Worm (Caenorhabditis elegans) whole organism, L1 larva: Measurements from ENCODE around the gene gpa-6.

Experiments used
- F16B12.6 ChIP-seq: fragments of 150-350 bp; optimal IDR thresholded peaks from 2 replicates; lab custom pipeline; 2014; ENCODE audit warnings: missing biosample characterization, missing genetic modification characterization
- egl-27 ChIP-seq, 2 experiments: fragments of 150-350 bp in 1 of 2; sonication (generic microtip); optimal IDR thresholded peaks; 3 replicates each; lab custom pipeline; 2017 to 2018; ENCODE audit warnings: missing biosample characterization in 2 of 2, missing genetic modification characterization in 2 of 2, missing genetic modification reagents in 2 of 2
- hlh-4 ChIP-seq: sonication (generic microtip); optimal IDR thresholded peaks from 2 replicates; lab custom pipeline; 2016; ENCODE audit warnings: mild to moderate bottlenecking, missing genetic modification characterization, missing compliant biosample characterization
- jun-1 ChIP-seq: fragments of 150-350 bp; optimal IDR thresholded peaks from 2 replicates; lab custom pipeline; 2014; ENCODE audit warnings: missing biosample characterization, missing genetic modification reagents, missing genetic modification characterization
- lin-39 ChIP-seq: fragments of 150-350 bp; optimal IDR thresholded peaks from 2 replicates; lab custom pipeline; 2014; ENCODE audit warnings: missing biosample characterization, missing genetic modification reagents, missing genetic modification characterization
- mdl-1 ChIP-seq, 2 experiments: fragments of 150-350 bp; optimal IDR thresholded peaks; 2 replicates each; lab custom pipeline; 2014 to 2017; ENCODE audit warnings: missing biosample characterization in 2 of 2, missing genetic modification characterization in 2 of 2, inconsistent platforms in 1 of 2
- mep-1 ChIP-seq: fragments of 150-350 bp; optimal IDR thresholded peaks from 2 replicates; lab custom pipeline; 2014; ENCODE audit warnings: missing biosample characterization, missing genetic modification characterization
- nhr-12 ChIP-seq: sonication (generic microtip); optimal IDR thresholded peaks from 2 replicates; lab custom pipeline; 2017; ENCODE audit warnings: missing biosample characterization, missing genetic modification characterization
- zag-1 ChIP-seq: fragments of 150-350 bp; optimal IDR thresholded peaks from 2 replicates; lab custom pipeline; 2014; ENCODE audit warnings: missing biosample characterization, missing genetic modification characterization
- ztf-4 ChIP-seq: fragments of 150-350 bp; optimal IDR thresholded peaks from 2 replicates; lab custom pipeline; 2014; ENCODE audit warnings: missing biosample characterization, missing genetic modification characterization

DNA sequence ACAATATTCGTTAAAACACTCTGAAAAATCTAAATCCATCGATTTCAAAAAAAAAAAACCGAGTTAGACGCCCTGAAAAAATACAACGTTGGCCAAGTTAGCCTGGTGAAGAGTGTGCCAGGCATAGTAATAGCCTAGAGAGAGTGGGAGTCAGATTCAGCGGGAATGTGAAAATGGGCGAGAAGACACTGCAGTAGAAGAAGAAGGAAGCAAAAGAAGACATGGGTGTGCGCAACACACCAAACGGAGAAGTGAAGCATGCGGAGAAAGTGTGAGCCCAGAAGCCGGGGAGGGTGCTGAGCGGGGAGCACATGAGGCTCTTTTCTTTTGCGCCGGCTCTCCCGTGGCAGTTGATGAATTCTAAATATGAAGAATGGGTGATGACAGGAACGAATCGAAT is 19.8 kb upstream of the gpa-6 start:
- TF ChIP-seq egl-27 (tag; optimal IDR thresholded peaks at IDR 0.05; lab: Kevin White, UChicago) (no peak), nhr-12 (tag; lab: Kevin White, UChicago) (no peak), lin-39 (tag; lab: Kevin White, UChicago) (no peak), hlh-4 (tag; lab: Kevin White, UChicago) (no peak), jun-1 (tag; lab: Kevin White, UChicago) (no peak), zag-1 (tag; lab: Kevin White, UChicago) (no peak), ztf-4 (tag; lab: Kevin White, UChicago) (no peak), mdl-1 (tag; optimal IDR thresholded peaks at IDR 0.05; lab: Kevin White, UChicago) (peak in 1 of 2 experiments; percentile 17), mep-1 (tag; lab: Kevin White, UChicago) (no peak), F16B12.6 (tag; lab: Kevin White, UChicago) (no peak)
